Fruit fly (Drosophila melanogaster) whole organism, prepupa: ENCODE measurements around the gene Spn28Db.

Experiments
- Blimp-1 ChIP-seq: fragments of 200-800 bp; sonication (Bioruptor generic); optimal IDR thresholded peaks from 3 replicates; lab custom pipeline; 2017; ENCODE audit warnings: missing biosample characterization, missing genetic modification characterization, mild to moderate bottlenecking, moderate library complexity, missing genetic modification reagents
- CG10631 ChIP-seq: fragments of 200-800 bp; sonication (Bioruptor generic); optimal IDR thresholded peaks from 2 replicates; lab custom pipeline; 2016; ENCODE audit warnings: missing biosample characterization, missing genetic modification characterization
- CG10669 ChIP-seq: fragments of 200-800 bp; sonication (Bioruptor generic); optimal IDR thresholded peaks from 3 replicates; lab custom pipeline; 2018; ENCODE audit warnings: missing biosample characterization, mild to moderate bottlenecking, missing genetic modification characterization, moderate library complexity
- CG11294 ChIP-seq: fragments of 200-800 bp; sonication (Bioruptor generic); IDR thresholded peaks from 2 replicates; pipeline ENCODE4 v1.3.6; 2022; ENCODE audit warnings: missing biosample characterization, missing genetic modification characterization
- CG11902 ChIP-seq: fragments of 200-800 bp; sonication (Bioruptor generic); optimal IDR thresholded peaks from 3 replicates; lab custom pipeline; 2016; ENCODE audit warnings: missing biosample characterization, missing genetic modification characterization
- CG1621 ChIP-seq: fragments of 200-800 bp; sonication (Bioruptor generic); optimal IDR thresholded peaks from 3 replicates; lab custom pipeline; 2018; ENCODE audit warnings: missing biosample characterization, mild to moderate bottlenecking, missing genetic modification characterization
- CG16779 ChIP-seq: fragments of 200-800 bp; sonication (Bioruptor generic); optimal IDR thresholded peaks from 3 replicates; lab custom pipeline; 2017; ENCODE audit warnings: missing biosample characterization, mild to moderate bottlenecking, missing genetic modification characterization
- CG31627 ChIP-seq: fragments of 200-800 bp; sonication (Bioruptor generic); optimal IDR thresholded peaks from 3 replicates; lab custom pipeline; 2016; ENCODE audit warnings: missing biosample characterization, missing genetic modification characterization
- CG34406 ChIP-seq: fragments of 200-800 bp; sonication (Bioruptor generic); optimal IDR thresholded peaks from 3 replicates; lab custom pipeline; 2016; ENCODE audit warnings: missing biosample characterization, missing genetic modification characterization
- CG3919 ChIP-seq: fragments of 200-800 bp; sonication (Bioruptor generic); optimal IDR thresholded peaks from 3 replicates; lab custom pipeline; 2016; ENCODE audit warnings: missing biosample characterization, missing genetic modification characterization
- CG4318 ChIP-seq: fragments of 200-800 bp; sonication (Bioruptor generic); optimal IDR thresholded peaks from 3 replicates; lab custom pipeline; 2017; ENCODE audit warnings: missing biosample characterization, mild to moderate bottlenecking, missing genetic modification characterization
- CG6276 ChIP-seq: fragments of 200-800 bp; sonication (Bioruptor generic); optimal IDR thresholded peaks from 2 replicates; lab custom pipeline; 2017; ENCODE audit warnings: missing biosample characterization, mild to moderate bottlenecking, missing genetic modification characterization
- CG6792 ChIP-seq: fragments of 200-800 bp; sonication (Bioruptor generic); optimal IDR thresholded peaks from 3 replicates; lab custom pipeline; 2016; ENCODE audit warnings: missing biosample characterization, missing genetic modification characterization
- CG6808 ChIP-seq: fragments of 200-800 bp; sonication (Bioruptor generic); optimal IDR thresholded peaks from 3 replicates; lab custom pipeline; 2017; ENCODE audit warnings: missing biosample characterization, missing genetic modification characterization, mild to moderate bottlenecking, moderate library complexity, missing genetic modification reagents
- CG6854 ChIP-seq: fragments of 200-800 bp; sonication (Bioruptor generic); optimal IDR thresholded peaks from 2 replicates; lab custom pipeline; 2017; ENCODE audit warnings: missing biosample characterization, mild to moderate bottlenecking, missing genetic modification characterization
- CG7368 ChIP-seq: fragments of 200-800 bp; sonication (Bioruptor generic); optimal IDR thresholded peaks from 3 replicates; lab custom pipeline; 2016; ENCODE audit warnings: missing biosample characterization, missing genetic modification characterization
- CG8319 ChIP-seq: fragments of 200-800 bp; sonication (Bioruptor generic); optimal IDR thresholded peaks from 3 replicates; lab custom pipeline; 2016; ENCODE audit warnings: missing biosample characterization, missing genetic modification characterization
- CG8632 ChIP-seq: fragments of 200-800 bp; sonication (Bioruptor generic); optimal IDR thresholded peaks from 3 replicates; lab custom pipeline; 2016; ENCODE audit warnings: missing biosample characterization, missing genetic modification characterization
- CG9139 ChIP-seq: fragments of 200-800 bp; sonication (Bioruptor generic); optimal IDR thresholded peaks from 3 replicates; lab custom pipeline; 2017; ENCODE audit warnings: missing biosample characterization, mild to moderate bottlenecking, missing genetic modification characterization
- Eip75B ChIP-seq: fragments of 200-800 bp; sonication (Bioruptor generic); optimal IDR thresholded peaks from 3 replicates; lab custom pipeline; 2016; ENCODE audit warnings: missing biosample characterization, missing genetic modification characterization
- Eip78C ChIP-seq: fragments of 200-800 bp; sonication (Bioruptor generic); peaks from one replicate; lab custom pipeline; 2016; ENCODE audit warnings: missing biosample characterization, missing genetic modification characterization
- Ets21C ChIP-seq: fragments of 200-800 bp; sonication (Bioruptor generic); optimal IDR thresholded peaks from 3 replicates; lab custom pipeline; 2016; ENCODE audit warnings: missing biosample characterization, missing genetic modification characterization
- Ets96B ChIP-seq: fragments of 200-800 bp; optimal IDR thresholded peaks from 2 replicates; lab custom pipeline; 2019; ENCODE audit warnings: missing biosample characterization, mild to moderate bottlenecking, missing genetic modification characterization, moderate library complexity
- Gug ChIP-seq: fragments of 200-800 bp; sonication (Bioruptor generic); IDR thresholded peaks from 2 replicates; pipeline ENCODE4 v1.3.6; 2022; ENCODE audit warnings: missing biosample characterization, missing genetic modification characterization
- Hr38 ChIP-seq: sonication (Bioruptor generic); optimal IDR thresholded peaks from 2 replicates; lab custom pipeline; 2016; ENCODE audit warnings: missing biosample characterization, missing genetic modification characterization
- Hr39 ChIP-seq: fragments of 200-800 bp; sonication (Bioruptor generic); optimal IDR thresholded peaks from 2 replicates; lab custom pipeline; 2016; ENCODE audit warnings: missing biosample characterization, missing genetic modification characterization
- Met ChIP-seq: fragments of 200-800 bp; sonication (Bioruptor generic); optimal IDR thresholded peaks from 3 replicates; lab custom pipeline; 2016; ENCODE audit warnings: missing biosample characterization, missing genetic modification characterization
- Smox ChIP-seq: fragments of 200-800 bp; sonication (Bioruptor generic); optimal IDR thresholded peaks from 3 replicates; lab custom pipeline; 2016; ENCODE audit warnings: missing biosample characterization, missing genetic modification characterization
- Sox102F ChIP-seq: fragments of 200-800 bp; sonication (Bioruptor generic); optimal IDR thresholded peaks from 2 replicates; lab custom pipeline; 2016; ENCODE audit warnings: missing biosample characterization, mild to moderate bottlenecking, missing genetic modification characterization
- Sox15 ChIP-seq: fragments of 200-800 bp; sonication (Bioruptor generic); optimal IDR thresholded peaks from 3 replicates; lab custom pipeline; 2016; ENCODE audit warnings: missing biosample characterization, missing genetic modification characterization
- cyc ChIP-seq: fragments of 200-800 bp; sonication (Bioruptor generic); optimal IDR thresholded peaks from 3 replicates; lab custom pipeline; 2016; ENCODE audit warnings: missing biosample characterization, missing genetic modification characterization
- dac ChIP-seq: fragments of 200-800 bp; sonication (Bioruptor generic); optimal IDR thresholded peaks from 2 replicates; lab custom pipeline; 2017; ENCODE audit warnings: missing biosample characterization, mild to moderate bottlenecking, missing genetic modification characterization
- dsx ChIP-seq: fragments of 200-800 bp; optimal IDR thresholded peaks from 3 replicates; lab custom pipeline; 2019; ENCODE audit warnings: missing biosample characterization, mild to moderate bottlenecking, missing genetic modification characterization, moderate library complexity; ENCODE audit not compliant: poor library complexity, severe bottlenecking
- eg ChIP-seq: fragments of 200-800 bp; sonication (Bioruptor generic); IDR thresholded peaks from 3 replicates; pipeline ENCODE4 v1.3.6; 2022; ENCODE audit warnings: missing biosample characterization, missing genetic modification characterization
- esn ChIP-seq: fragments of 200-800 bp; sonication (Bioruptor generic); optimal IDR thresholded peaks from 2 replicates; lab custom pipeline; 2016; ENCODE audit warnings: missing biosample characterization, mild to moderate bottlenecking, missing genetic modification characterization, moderate library complexity
- fd59A ChIP-seq: fragments of 200-800 bp; sonication (Bioruptor generic); optimal IDR thresholded peaks from 2 replicates; lab custom pipeline; 2017; ENCODE audit warnings: missing biosample characterization, mild to moderate bottlenecking, missing genetic modification characterization, missing genetic modification reagents
- fd85E ChIP-seq: fragments of 200-800 bp; sonication (Bioruptor generic); optimal IDR thresholded peaks from 3 replicates; lab custom pipeline; 2016; ENCODE audit warnings: missing biosample characterization, missing genetic modification characterization
- fkh ChIP-seq: fragments of 200-800 bp; sonication (Bioruptor generic); optimal IDR thresholded peaks from 3 replicates; lab custom pipeline; 2017; ENCODE audit warnings: missing biosample characterization, mild to moderate bottlenecking, missing genetic modification characterization, moderate library complexity
- lz ChIP-seq: fragments of 200-800 bp; sonication (Bioruptor generic); optimal IDR thresholded peaks from 3 replicates; lab custom pipeline; 2016; ENCODE audit warnings: missing biosample characterization, missing genetic modification characterization
- net ChIP-seq: fragments of 200-800 bp; sonication (Bioruptor generic); optimal IDR thresholded peaks from 3 replicates; lab custom pipeline; 2016; ENCODE audit warnings: missing biosample characterization, missing genetic modification characterization
- pdm3 ChIP-seq: fragments of 200-800 bp; sonication (Bioruptor generic); optimal IDR thresholded peaks from 3 replicates; lab custom pipeline; 2016; ENCODE audit warnings: missing biosample characterization, missing genetic modification characterization
- salr ChIP-seq, 2 experiments: fragments of 200-800 bp; sonication (Bioruptor generic); optimal IDR thresholded peaks; 3 replicates each; lab custom pipeline; 2016 to 2018; ENCODE audit warnings: missing biosample characterization in 2 of 2, missing genetic modification characterization in 2 of 2, mild to moderate bottlenecking in 1 of 2
- spab ChIP-seq: fragments of 200-800 bp; sonication (Bioruptor generic); optimal IDR thresholded peaks from 2 replicates; lab custom pipeline; 2017; ENCODE audit warnings: missing biosample characterization, mild to moderate bottlenecking, missing genetic modification characterization, missing genetic modification reagents
- ss ChIP-seq, 2 experiments: fragments of 200-800 bp; sonication (Bioruptor generic); optimal IDR thresholded peaks; 2 replicates in 1 of 2; 3 replicates in 1 of 2; lab custom pipeline; 2017 to 2018; ENCODE audit warnings: mild to moderate bottlenecking in 2 of 2, missing biosample characterization in 2 of 2, missing genetic modification characterization in 2 of 2, moderate library complexity in 1 of 2
- svp ChIP-seq: fragments of 200-800 bp; sonication (Bioruptor generic); peaks from one replicate; lab custom pipeline; 2016; ENCODE audit warnings: missing biosample characterization, missing genetic modification characterization
- topi ChIP-seq: fragments of 200-800 bp; sonication (Bioruptor generic); optimal IDR thresholded peaks from 3 replicates; lab custom pipeline; 2016; ENCODE audit warnings: missing biosample characterization, missing genetic modification characterization
- vri ChIP-seq: fragments of 200-800 bp; sonication (Bioruptor generic); optimal IDR thresholded peaks from 3 replicates; lab custom pipeline; 2016; ENCODE audit warnings: missing biosample characterization, mild to moderate bottlenecking, missing genetic modification characterization

The Spn28Db gene

DNA sequence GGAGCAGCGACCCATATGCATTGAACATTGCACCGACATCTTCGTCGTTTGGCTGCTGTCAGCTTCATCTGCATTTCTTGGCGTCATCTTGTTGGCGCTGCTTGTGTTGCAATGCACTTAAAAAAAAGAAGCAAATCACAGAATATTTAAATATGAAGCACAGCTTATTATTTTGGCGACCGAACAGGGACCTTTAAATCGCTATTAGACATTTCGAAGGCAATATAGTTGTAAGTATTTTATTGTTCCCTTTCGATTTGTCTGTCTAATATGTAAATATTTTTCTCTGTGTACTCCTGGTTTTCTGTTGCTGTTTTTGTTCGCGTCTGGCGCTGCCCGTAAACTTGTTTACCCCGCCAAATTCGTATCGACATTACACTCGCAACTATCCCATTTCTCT, 9.4 kb upstream of the Spn28Db start (continued):
- TF ChIP-seq CG1621 (tag; lab: Kevin White, UChicago) (peak; percentile 96), CG10669 (GFP tag; lab: Kevin White, UChicago) (peak; percentile 96), Met (GFP tag; lab: Kevin White, UChicago) (peak; percentile 88), eg (GFP tag; lab: Robert Waterston, UW) (peak; percentile 97), Ets96B (tag; lab: Kevin White, UChicago) (peak; percentile 97), Sox15 (GFP tag; lab: Kevin White, UChicago) (peak; percentile 84), cyc (GFP tag; lab: Kevin White, UChicago) (peak; percentile 89), spab (peak; percentile 97), CG7368 (peak; percentile 96), svp (GFP tag; lab: Kevin White, UChicago) (peak; percentile 97), Hr38 (peak; percentile 35), vri (GFP tag; lab: Kevin White, UChicago) (peak; percentile 63), Blimp-1 (peak; percentile 61), CG6792 (GFP tag; lab: Kevin White, UChicago) (peak; percentile 93), CG34406 (GFP tag; lab: Kevin White, UChicago) (peak; percentile 92), CG6276 (GFP tag; lab: Kevin White, UChicago) (peak; percentile 96), CG9139 (peak; percentile 91), Eip75B (GFP tag; lab: Kevin White, UChicago) (peak; percentile 95), Eip78C (GFP tag; lab: Kevin White, UChicago) (peak; percentile 99), CG6808 (peak; percentile 97), CG11294 (GFP tag; lab: Robert Waterston, UW) (peak; percentile 83), salr (GFP tag; optimal IDR thresholded peaks at IDR 0.05; lab: Kevin White, UChicago) (peak; percentile 93 to 95), fd85E (GFP tag; lab: Kevin White, UChicago) (peak; percentile 86)
- TF ChIP-seq, all 60 proteins: peak for 58

DNA sequence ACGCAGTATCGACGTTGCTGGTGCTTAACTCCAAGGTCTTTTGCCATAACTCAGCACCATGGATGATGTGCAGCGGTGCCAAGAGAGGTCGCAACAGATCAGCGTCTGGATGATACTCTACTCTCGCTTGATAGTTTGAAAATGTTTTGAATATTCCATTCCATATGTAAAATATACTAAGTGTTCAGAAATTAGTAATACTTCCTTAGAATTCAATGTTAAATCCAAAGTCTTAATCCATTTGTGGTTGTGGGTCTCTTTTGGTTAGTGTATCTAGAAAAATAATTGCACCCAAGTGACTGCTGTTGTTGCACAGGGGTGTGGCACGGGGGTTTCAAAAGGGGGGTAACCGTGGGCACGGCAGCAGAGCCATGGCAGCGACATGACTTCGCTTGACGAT, 8.6 kb upstream of the Spn28Db start:
- TF ChIP-seq CG16779 (tag; lab: Kevin White, UChicago) (peak; percentile 38), CG3919 (GFP tag; lab: Kevin White, UChicago) (peak; percentile 58), Ets21C (GFP tag; lab: Kevin White, UChicago) (no peak), Hr39 (GFP tag; lab: Kevin White, UChicago) (no peak), Sox15 (GFP tag; lab: Kevin White, UChicago) (no peak), lz (GFP tag; lab: Kevin White, UChicago) (no peak), fd59A (GFP tag; lab: Kevin White, UChicago) (peak; percentile 61), eg (GFP tag; lab: Robert Waterston, UW) (peak; percentile 83), CG6854 (GFP tag; lab: Kevin White, UChicago) (no peak), CG6276 (GFP tag; lab: Kevin White, UChicago) (peak; percentile 20), Ets96B (tag; lab: Kevin White, UChicago) (peak; percentile 79), cyc (GFP tag; lab: Kevin White, UChicago) (peak; percentile 24), CG10669 (GFP tag; lab: Kevin White, UChicago) (peak; percentile 74), svp (GFP tag; lab: Kevin White, UChicago) (peak; percentile 60), CG8319 (GFP tag; lab: Kevin White, UChicago) (no peak), esn (no peak), CG8632 (GFP tag; lab: Kevin White, UChicago) (peak; percentile 9), spab (peak; percentile 27), fkh (GFP tag; lab: Kevin White, UChicago) (no peak), CG10631 (peak; percentile 70), Met (GFP tag; lab: Kevin White, UChicago) (no peak), ss (GFP tag; optimal IDR thresholded peaks at IDR 0.05; lab: Kevin White, UChicago) (peak in 1 of 2 experiments; percentile 26), Sox102F (GFP tag; lab: Kevin White, UChicago) (no peak), CG9139 (no peak), dsx (GFP tag; lab: Kevin White, UChicago) (peak; percentile 63), CG11902 (peak; percentile 16), Blimp-1 (no peak), salr (GFP tag; optimal IDR thresholded peaks at IDR 0.05; lab: Kevin White, UChicago) (peak; percentile 52 to 79), Eip78C (GFP tag; lab: Kevin White, UChicago) (peak; percentile 92), CG4318 (GFP tag; lab: Kevin White, UChicago) (peak; percentile 64), pdm3 (GFP tag; lab: Kevin White, UChicago) (peak; percentile 46), CG31627 (GFP tag; lab: Kevin White, UChicago) (no peak), Gug (GFP tag; lab: Robert Waterston, UW) (peak; percentile 61), net (GFP tag; lab: Kevin White, UChicago) (peak; percentile 39), vri (GFP tag; lab: Kevin White, UChicago) (no peak), CG11294 (GFP tag; lab: Robert Waterston, UW) (peak; percentile 27; the same call in 1 of the 2 replicates), CG6792 (GFP tag; lab: Kevin White, UChicago) (peak; percentile 34), topi (GFP tag; lab: Kevin White, UChicago) (peak; percentile 28), Smox (GFP tag; lab: Kevin White, UChicago) (no peak), dac (GFP tag; lab: Kevin White, UChicago) (peak; percentile 54)
